Worm (Caenorhabditis elegans) whole organism, young adult: Measurements from ENCODE around the gene srbc-58.

Experiments
- B0261.1 ChIP-seq: sonication (generic microtip); optimal IDR thresholded peaks from 2 replicates; lab custom pipeline; 2016; ENCODE audit warnings: mild to moderate bottlenecking, missing genetic modification characterization, moderate library complexity, missing compliant biosample characterization
- C17E4.6 ChIP-seq: fragments of 200-800 bp; sonication (Bioruptor generic); IDR thresholded peaks from 2 replicates; pipeline ENCODE4 v1.3.6; 2022; ENCODE audit warnings: missing genetic modification reagents, missing genetic modification characterization, missing compliant biosample characterization
- K11D2.4 ChIP-seq: fragments of 200-800 bp; sonication (Bioruptor generic); IDR thresholded peaks from 2 replicates; pipeline ENCODE4 v1.3.6; 2022; ENCODE audit warnings: missing genetic modification reagents, missing genetic modification characterization, missing compliant biosample characterization
- T07F8.4 ChIP-seq: sonication (generic microtip); optimal IDR thresholded peaks from 2 replicates; lab custom pipeline; 2016; ENCODE audit warnings: mild to moderate bottlenecking, missing genetic modification characterization, moderate library complexity, missing compliant biosample characterization
- T26A5.8 ChIP-seq: sonication (generic microtip); optimal IDR thresholded peaks from 2 replicates; lab custom pipeline; 2016; ENCODE audit warnings: missing genetic modification characterization, missing compliant biosample characterization
- Y56A3A.18 ChIP-seq: fragments of 200-800 bp; sonication (Bioruptor generic); IDR thresholded peaks from 2 replicates; pipeline ENCODE4 v1.3.6; 2022; ENCODE audit warnings: missing genetic modification reagents, missing genetic modification characterization, missing compliant biosample characterization
- Y95B8A.8 ChIP-seq: fragments of 200-800 bp; sonication (Bioruptor generic); IDR thresholded peaks from 2 replicates; pipeline ENCODE4 v1.3.6; 2022; ENCODE audit warnings: missing genetic modification reagents, missing genetic modification characterization, missing compliant biosample characterization
- aptf-3 ChIP-seq: fragments of 200-800 bp; sonication (Bioruptor generic); IDR thresholded peaks from 2 replicates; pipeline ENCODE4 v1.3.6; 2022; ENCODE audit warnings: missing genetic modification characterization, missing compliant biosample characterization
- atf-7 ChIP-seq: sonication (generic microtip); optimal IDR thresholded peaks from 2 replicates; lab custom pipeline; 2017; ENCODE audit warnings: mild to moderate bottlenecking, missing genetic modification characterization, missing compliant biosample characterization
- athp-1 ChIP-seq: sonication (generic microtip); optimal IDR thresholded peaks from 2 replicates; lab custom pipeline; 2017; ENCODE audit warnings: mild to moderate bottlenecking, missing genetic modification characterization, missing compliant biosample characterization
- cebp-1 ChIP-seq, 2 experiments: fragments of 200-800 bp in 1 of 2; sonication (Bioruptor generic) in 1 of 2; sonication (generic microtip) in 1 of 2; IDR thresholded peaks in 1 of 2; optimal IDR thresholded peaks in 1 of 2; 2 replicates each; pipeline versions ENCODE4 v1.3.6 to Lab custom; 2017 to 2022; ENCODE audit warnings: missing compliant biosample characterization in 2 of 2, missing genetic modification characterization in 2 of 2, mild to moderate bottlenecking in 1 of 2, missing genetic modification reagents in 1 of 2, moderate library complexity in 1 of 2
- cebp-2 ChIP-seq: fragments of 200-800 bp; sonication (Bioruptor generic); IDR thresholded peaks from 2 replicates; pipeline ENCODE4 v1.3.6; 2022; ENCODE audit warnings: missing genetic modification characterization, missing compliant biosample characterization
- ceh-27 ChIP-seq: fragments of 200-800 bp; sonication (Bioruptor generic); optimal IDR thresholded peaks from 2 replicates; lab custom pipeline; 2018; ENCODE audit warnings: mild to moderate bottlenecking, missing genetic modification characterization, moderate library complexity, missing compliant biosample characterization
- egrh-3 ChIP-seq: fragments of 200-800 bp; sonication (Bioruptor generic); IDR thresholded peaks from 2 replicates; pipeline ENCODE4 v1.3.6; 2022; ENCODE audit warnings: missing genetic modification reagents, missing genetic modification characterization, missing compliant biosample characterization
- ekl-4 ChIP-seq: fragments of 200-800 bp; sonication (Bioruptor generic); IDR thresholded peaks from 2 replicates; pipeline ENCODE4 v1.3.6; 2022; ENCODE audit warnings: missing genetic modification reagents, missing genetic modification characterization, missing compliant biosample characterization
- hmg-20 ChIP-seq: fragments of 200-800 bp; sonication (Bioruptor generic); IDR thresholded peaks from 2 replicates; pipeline ENCODE4 v1.3.6; 2022; ENCODE audit warnings: missing genetic modification reagents, missing genetic modification characterization, missing compliant biosample characterization
- lsl-1 ChIP-seq: fragments of 200-800 bp; sonication (Bioruptor generic); optimal IDR thresholded peaks from 2 replicates; lab custom pipeline; 2018; ENCODE audit warnings: mild to moderate bottlenecking, missing genetic modification characterization, moderate library complexity, missing compliant biosample characterization
- lsy-27 ChIP-seq: sonication (generic microtip); optimal IDR thresholded peaks from 2 replicates; lab custom pipeline; 2017; ENCODE audit warnings: missing genetic modification characterization, mild to moderate bottlenecking, missing compliant biosample characterization, antibody characterized with exemption, missing genotype, borderline replicate concordance; ENCODE audit not compliant: insufficient read depth
- madf-3 ChIP-seq: fragments of 200-800 bp; sonication (Bioruptor generic); IDR thresholded peaks from 2 replicates; pipeline ENCODE4 v1.3.6; 2022; ENCODE audit warnings: missing genetic modification reagents, missing genetic modification characterization, missing compliant biosample characterization
- madf-6 ChIP-seq: fragments of 200-800 bp; sonication (Bioruptor generic); IDR thresholded peaks from 2 replicates; pipeline ENCODE4 v1.3.6; 2022; ENCODE audit warnings: missing genetic modification reagents, missing genetic modification characterization, missing compliant biosample characterization
- madf-8 ChIP-seq: fragments of 200-800 bp; sonication (Bioruptor generic); conservative IDR thresholded peaks from 2 replicates; pipeline ENCODE4 v1.3.6; 2022; ENCODE audit warnings: missing genetic modification reagents, missing genetic modification characterization, missing compliant biosample characterization
- mel-28 ChIP-seq: sonication (generic microtip); optimal IDR thresholded peaks from 2 replicates; lab custom pipeline; 2016; ENCODE audit warnings: borderline replicate concordance, mild to moderate bottlenecking, missing genetic modification characterization, missing compliant biosample characterization
- nfya-2 ChIP-seq: fragments of 200-800 bp; sonication (Bioruptor generic); IDR thresholded peaks from 2 replicates; pipeline ENCODE4 v1.3.6; 2022; ENCODE audit warnings: missing genetic modification reagents, missing genetic modification characterization, missing compliant biosample characterization
- nfyb-1 ChIP-seq: fragments of 200-800 bp; sonication (Bioruptor generic); IDR thresholded peaks from 2 replicates; pipeline ENCODE4 v1.3.6; 2022; ENCODE audit warnings: missing genetic modification reagents, missing genetic modification characterization, missing compliant biosample characterization
- pbrm-1 ChIP-seq: fragments of 200-800 bp; sonication (Bioruptor generic); IDR thresholded peaks from 2 replicates; pipeline ENCODE4 v1.3.6; 2022; ENCODE audit warnings: missing genetic modification reagents, missing genetic modification characterization, missing compliant biosample characterization
- rcor-1 ChIP-seq: fragments of 200-800 bp; sonication (Bioruptor generic); IDR thresholded peaks from 2 replicates; pipeline ENCODE4 v1.3.6; 2022; ENCODE audit warnings: missing genetic modification reagents, missing genetic modification characterization, missing compliant biosample characterization
- rec-8 ChIP-seq, 2 experiments: sonication (generic microtip); optimal IDR thresholded peaks; 2 replicates each; lab custom pipeline; 2016; ENCODE audit warnings: mild to moderate bottlenecking in 2 of 2, missing genetic modification characterization in 2 of 2, missing genetic modification reagents in 2 of 2, missing genotype in 2 of 2, missing biosample characterization in 1 of 2, missing compliant biosample characterization in 1 of 2, moderate library complexity in 1 of 2
- unc-130 ChIP-seq: sonication (generic microtip); optimal IDR thresholded peaks from 2 replicates; lab custom pipeline; 2016; ENCODE audit warnings: missing genetic modification reagents, missing genetic modification characterization, missing compliant biosample characterization
- zfh-2 ChIP-seq: fragments of 200-800 bp; sonication (Bioruptor generic); conservative IDR thresholded peaks from 2 replicates; pipeline ENCODE4 v1.3.6; 2022; ENCODE audit warnings: missing genetic modification reagents, missing genetic modification characterization, missing compliant biosample characterization
- ztf-25 ChIP-seq: fragments of 200-800 bp; sonication (Bioruptor generic); IDR thresholded peaks from 2 replicates; pipeline ENCODE4 v1.3.6; 2022; ENCODE audit warnings: missing genetic modification reagents, missing genetic modification characterization, missing compliant biosample characterization
- ztf-6 ChIP-seq: fragments of 200-800 bp; sonication (Bioruptor generic); IDR thresholded peaks from 2 replicates; pipeline ENCODE4 v1.3.6; 2022; ENCODE audit warnings: missing genetic modification reagents, missing genetic modification characterization, missing compliant biosample characterization

srbc-58 gene

DNA sequence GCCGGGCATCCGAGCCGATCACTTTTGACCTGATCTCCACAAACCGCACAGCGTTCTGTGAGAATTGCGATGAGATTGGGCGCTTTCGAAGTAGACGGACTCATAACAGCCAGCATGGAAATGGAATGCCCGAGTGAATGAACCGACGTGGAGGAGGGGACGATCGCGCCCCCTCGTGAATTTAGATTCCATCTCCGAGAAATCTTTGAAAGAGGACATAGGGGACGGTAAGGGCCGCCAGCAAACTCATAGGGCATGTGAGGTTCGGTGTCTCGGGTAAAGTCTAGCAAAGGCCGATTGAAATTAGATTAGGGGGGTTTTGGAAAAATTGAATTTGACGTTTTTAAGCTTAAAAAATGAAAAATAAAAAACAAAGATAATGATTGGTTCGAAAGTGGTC is 29.7 kb downstream of the srbc-58 start, which contains the start of gene nhr-270:
Gene nhr-270, minus strand, starts transcription at position 257 of the 400 bp plus-strand sequence.
- TF ChIP-seq madf-3 (GFP tag; lab: Robert Waterston, UW) = no peak
- no peak for TF ChIP-seq athp-1 (tag; lab: Kevin White, UChicago)
- TF ChIP-seq zfh-2 (GFP tag; lab: Robert Waterston, UW) = peak; percentile 38; the same call in 1 of the 2 replicates
- no peak for TF ChIP-seq T07F8.4 (tag; lab: Kevin White, UChicago)

DNA sequence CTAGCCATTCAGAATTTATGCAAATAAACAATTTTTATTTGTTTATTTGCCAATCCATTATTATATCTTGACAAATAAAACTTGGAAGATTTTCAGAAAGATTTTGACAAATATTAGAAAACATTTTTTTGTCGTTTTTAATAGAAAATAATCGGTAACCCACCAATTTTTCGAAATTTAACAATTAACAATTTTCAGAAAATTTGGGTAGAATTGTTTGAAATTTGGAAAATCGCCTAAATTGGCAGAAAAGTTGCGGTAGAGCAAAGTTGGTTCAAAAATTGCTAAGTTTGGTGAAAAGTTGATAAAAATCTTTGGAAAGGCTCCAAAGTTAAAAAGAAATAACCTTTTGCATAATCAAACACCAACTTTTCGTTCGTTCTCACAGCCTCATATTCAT is 33.5 kb downstream of the srbc-58 start:
- TF ChIP-seq madf-6 (GFP tag; lab: Robert Waterston, UW) (no peak), Y95B8A.8 (GFP tag; lab: Robert Waterston, UW) (no peak), B0261.1 (no peak), aptf-3 (no peak), hmg-20 (GFP tag; lab: Robert Waterston, UW) (no peak), T26A5.8 (no peak), rec-8 (tag; optimal IDR thresholded peaks at IDR 0.05; lab: Kevin White, UChicago) (no peak)

DNA sequence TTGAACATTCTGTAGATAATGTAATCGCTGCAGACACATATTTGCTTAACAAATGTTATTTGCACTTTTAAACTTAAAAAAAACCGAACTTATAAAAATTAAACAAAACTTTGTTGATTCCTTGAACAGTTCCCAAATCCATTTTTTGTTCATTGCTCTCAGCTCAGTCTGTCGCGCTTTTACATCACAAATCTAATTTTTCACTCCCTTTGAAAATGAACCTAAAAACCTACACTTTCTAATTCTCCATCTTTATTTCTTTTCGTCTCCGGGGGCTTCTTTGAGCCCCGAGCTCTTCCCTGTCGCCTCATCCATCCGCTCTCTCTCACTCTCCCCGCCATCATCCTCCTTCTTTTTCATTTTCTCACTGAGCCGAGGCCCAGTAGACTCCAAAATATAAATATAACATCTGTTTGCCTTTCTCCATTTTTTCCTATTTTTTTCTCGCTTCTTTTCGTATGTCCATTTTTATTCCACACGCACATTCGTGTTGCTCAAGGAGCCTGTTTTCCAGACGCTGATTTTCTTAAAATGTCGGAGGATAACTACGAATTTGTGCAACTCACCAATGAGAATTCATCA is 35.6 kb downstream of the srbc-58 start, which contains the start of gene R13D11.4:
Gene R13D11.4, plus strand, starts transcription at position 532 of the 582 bp plus-strand sequence.
- TF ChIP-seq Y56A3A.18 (no peak), unc-130 (no peak), ztf-25 (GFP tag; lab: Robert Waterston, UW) (no peak), lsl-1 (GFP tag; lab: Kevin White, UChicago) (no peak), Y95B8A.8 (GFP tag; lab: Robert Waterston, UW) (no peak), K11D2.4 (GFP tag; lab: Robert Waterston, UW) (no peak), egrh-3 (no peak), athp-1 (tag; lab: Kevin White, UChicago) (no peak), ztf-6 (GFP tag; lab: Robert Waterston, UW) (no peak), rcor-1 (GFP tag; lab: Robert Waterston, UW) (no peak), nfya-2 (GFP tag; lab: Robert Waterston, UW) (no peak), nfyb-1 (GFP tag; lab: Robert Waterston, UW) (no peak), cebp-2 (GFP tag; lab: Robert Waterston, UW) (no peak), cebp-1 (GFP tag; IDR thresholded peaks at IDR 0.05; lab: Robert Waterston, UW) (no peak), cebp-1 (tag; optimal IDR thresholded peaks at IDR 0.05; lab: Kevin White, UChicago) (no peak), ceh-27 (no peak), mel-28 (tag; lab: Kevin White, UChicago) (no peak), T07F8.4 (tag; lab: Kevin White, UChicago) (no peak), pbrm-1 (GFP tag; lab: Robert Waterston, UW) (no peak)
- TF ChIP-seq, all 124 proteins: peak for 0

DNA sequence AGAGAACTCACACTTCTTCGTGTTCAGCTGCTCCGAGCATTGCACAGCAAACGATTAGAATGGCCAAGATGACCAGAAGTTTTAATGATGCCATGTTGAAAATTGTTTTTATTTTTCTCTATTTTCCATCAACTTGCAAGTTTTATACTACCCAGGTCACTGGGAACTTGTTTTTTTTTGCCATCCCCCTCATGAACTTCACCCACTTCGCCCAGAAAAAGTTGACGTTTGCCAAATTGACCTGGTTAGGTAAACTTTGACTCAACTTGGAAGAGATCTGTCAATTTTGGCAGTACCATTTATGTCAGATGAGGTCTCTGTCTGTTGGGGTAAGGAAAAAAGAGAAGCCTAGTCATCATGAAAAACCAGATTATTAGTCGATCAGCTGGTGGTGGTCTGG is 38.3 kb downstream of the srbc-58 start, which contains the start of gene R13D11.10:
Gene R13D11.10, minus strand, starts transcription at position 101 of the 400 bp plus-strand sequence.
- TF ChIP-seq C17E4.6 (GFP tag; lab: Robert Waterston, UW) = no peak
- no peak for TF ChIP-seq atf-7
- no peak for TF ChIP-seq pbrm-1 (GFP tag; lab: Robert Waterston, UW)
- TF ChIP-seq lsy-27 (tag; lab: Kevin White, UChicago) = no peak
- no peak for TF ChIP-seq unc-130
- no peak for TF ChIP-seq zfh-2 (GFP tag; lab: Robert Waterston, UW)
- no peak for TF ChIP-seq Y95B8A.8 (GFP tag; lab: Robert Waterston, UW)
- no peak for TF ChIP-seq ekl-4
- TF ChIP-seq madf-8 (GFP tag; lab: Robert Waterston, UW) = no peak
